Fruit fly (Drosophila melanogaster) whole organism, larva: ENCODE measurements around the gene CG43094.

ENCODE experiments used
- noc ChIP-seq: fragments of 200-800 bp; sonication (Bioruptor generic); optimal IDR thresholded peaks from 3 replicates; lab custom pipeline; 2019; ENCODE audit warnings: missing biosample characterization, mild to moderate bottlenecking, missing genetic modification characterization, moderate library complexity

The CG43094 gene

dm6 chr3R:22767599-22767998 is 3.2 kb downstream of the CG43094 start, which contains the start of gene CG13841:
TSS of gene CG13841 (minus strand) at chr3R:22767699.
- no peak for TF ChIP-seq noc (tag; lab: Kevin White, UChicago)

DNA sequence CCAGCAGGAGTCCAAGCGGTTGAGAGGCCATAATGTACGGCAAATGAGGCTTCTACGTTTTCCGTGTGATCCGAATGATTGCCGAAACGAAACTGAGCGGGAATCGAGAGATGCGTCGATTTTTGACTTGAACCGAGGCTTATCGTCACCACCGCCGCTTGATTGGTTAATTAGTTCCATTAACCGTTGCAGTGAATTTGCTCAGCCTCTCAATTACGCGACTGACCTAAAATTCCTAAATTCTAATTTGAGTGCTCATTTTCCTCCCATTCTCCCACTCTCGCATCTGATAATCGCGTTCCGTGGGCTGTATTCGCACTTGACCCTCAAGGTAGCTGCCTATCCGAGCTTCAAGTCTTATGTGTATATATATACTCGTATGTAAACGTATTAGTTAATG is 4.7 kb downstream of the CG43094 start, which contains the start of gene Nepl15:
Gene Nepl15 (minus strand): TSS at position 101 of the 400 bp plus-strand sequence.
- no peak for TF ChIP-seq noc (tag; lab: Kevin White, UChicago)

dm6 chr3R:22763587-22763986 is 7.2 kb downstream of the CG43094 start, which contains the start of gene Nepl14:
TSS of gene Nepl14 (minus strand) at chr3R:22763711.
- TF ChIP-seq noc (tag; lab: Kevin White, UChicago): no peak

dm6 chr3R:22760988-22761387 is 9.8 kb downstream of the CG43094 start, which contains the start of gene Nepl13:
TSS of gene Nepl13 (minus strand) at chr3R:22761076.
- TF ChIP-seq noc (tag; lab: Kevin White, UChicago): no peak

DNA sequence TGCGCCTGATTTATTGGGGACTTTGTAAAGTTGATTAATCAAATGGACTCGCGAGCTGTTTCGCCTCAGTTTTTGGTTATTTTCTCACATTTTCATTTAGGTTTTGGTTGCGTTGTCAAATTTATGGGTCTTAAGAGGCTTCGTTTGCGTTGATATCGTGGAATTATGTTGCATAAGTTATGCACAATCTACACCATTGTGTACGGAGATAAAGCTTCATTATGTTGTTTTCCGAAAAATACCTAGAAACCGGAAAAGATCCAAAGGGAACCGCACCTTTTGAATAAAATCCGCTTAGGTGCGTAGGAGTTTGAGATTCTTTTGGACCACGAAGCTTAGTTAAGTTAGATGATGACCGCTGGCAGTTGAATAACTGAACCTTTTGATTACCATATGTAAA is 13.7 kb downstream of the CG43094 start:
- no peak for TF ChIP-seq noc (tag; lab: Kevin White, UChicago)

DNA sequence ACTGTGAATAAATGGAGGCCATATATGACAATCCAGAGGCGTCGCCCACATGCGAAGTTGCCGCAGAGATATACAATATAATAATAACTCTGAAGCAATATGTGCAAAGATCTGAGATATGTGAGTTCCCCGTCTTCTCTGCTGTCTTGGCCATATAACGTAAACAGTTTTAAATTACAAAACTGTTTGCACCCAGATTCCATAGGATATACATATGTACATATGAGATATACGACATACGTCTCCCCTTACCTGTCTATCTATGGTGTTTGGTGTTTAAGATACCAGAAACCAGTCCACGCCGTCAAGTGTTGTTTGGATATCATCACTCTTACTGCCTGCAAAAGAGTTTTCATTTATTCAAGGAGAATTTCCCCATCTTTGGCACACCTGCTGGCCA is 14.5 kb downstream of the CG43094 start:
- no peak for TF ChIP-seq noc (tag; lab: Kevin White, UChicago)

dm6 chr3R:22755187-22755777 is 15.5 kb downstream of the CG43094 start:
- no peak for TF ChIP-seq noc (tag; lab: Kevin White, UChicago)

DNA sequence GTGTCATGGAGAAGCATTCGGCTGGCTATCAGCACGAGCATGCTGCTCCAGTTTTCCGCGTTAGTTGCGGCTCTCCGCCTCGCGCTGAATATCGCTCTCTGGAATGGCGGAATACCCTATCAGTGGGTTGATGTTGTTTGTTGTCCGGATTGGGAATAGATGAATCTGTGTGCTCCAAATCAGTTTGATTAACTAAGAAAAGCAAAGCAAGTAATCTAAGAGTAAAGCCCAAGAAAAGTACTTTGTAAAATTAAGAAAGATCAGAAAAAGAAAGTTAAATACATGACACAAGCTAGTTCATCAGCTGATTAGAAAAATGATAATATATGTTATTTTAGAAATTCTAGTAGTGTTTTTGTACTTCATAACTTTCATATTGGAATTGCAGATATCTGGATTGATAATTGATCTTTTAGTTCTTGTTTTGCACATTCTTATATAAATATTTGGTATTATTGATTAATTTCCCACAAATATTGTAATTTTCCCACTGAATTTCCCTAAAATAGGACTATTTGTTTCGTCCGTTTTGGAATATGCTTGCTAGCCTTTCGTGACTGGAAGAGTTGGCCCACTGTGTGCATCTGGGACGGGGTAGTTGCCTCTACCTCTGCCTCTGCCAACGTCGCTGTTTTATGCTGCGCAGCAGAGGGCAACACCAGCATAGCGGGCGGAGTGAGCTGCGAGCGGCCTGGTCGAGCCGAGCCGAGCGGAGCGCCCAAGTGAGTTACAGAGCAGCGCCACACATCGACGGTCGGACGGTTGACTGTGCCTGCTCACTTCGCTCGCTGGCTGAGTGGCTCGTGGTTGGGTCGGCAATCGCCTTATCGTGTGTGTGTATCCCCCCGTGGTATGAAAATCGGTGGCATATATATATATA is 16.7 kb downstream of the CG43094 start:
- TF ChIP-seq noc (tag; lab: Kevin White, UChicago): peak; percentile 49

DNA sequence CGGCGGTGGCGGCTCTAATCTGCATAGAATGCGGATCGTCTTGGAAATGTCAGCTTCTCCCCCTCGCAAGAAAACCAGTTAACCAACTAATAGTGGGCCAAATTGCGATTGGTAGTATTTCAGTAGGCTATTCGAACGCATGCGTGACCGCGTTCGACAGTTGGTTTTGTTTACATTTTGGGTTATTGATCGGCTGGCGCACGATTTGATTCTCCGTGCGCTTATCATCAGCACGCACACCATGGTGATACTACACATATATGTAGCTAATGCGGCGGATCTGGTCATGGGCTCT is 17.2 kb downstream of the CG43094 start:
- no peak for TF ChIP-seq noc (tag; lab: Kevin White, UChicago)

- TF ChIP-seq noc (tag; lab: Kevin White, UChicago): no peak
Observed at dm6 chr3R:22752929-22753328, 17.9 kb downstream of the CG43094 start.

DNA sequence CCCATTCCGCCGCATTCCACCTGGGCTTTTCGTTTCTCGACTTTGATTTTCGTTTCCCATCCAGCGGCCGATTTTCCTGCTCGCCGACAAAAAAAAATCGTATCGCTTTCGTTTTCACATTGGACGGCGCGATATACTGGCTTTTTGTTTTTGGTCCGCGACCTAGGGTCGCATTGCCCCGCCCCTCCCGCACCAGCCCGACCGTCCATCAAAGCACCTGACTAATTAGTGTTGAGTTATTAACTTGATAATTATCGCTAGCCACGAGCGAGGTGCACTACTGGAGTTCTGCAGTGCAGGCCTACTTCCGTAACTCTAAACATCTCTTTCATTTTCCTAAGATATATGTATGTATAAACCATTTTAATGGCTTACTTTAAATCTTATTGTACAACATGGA is 19.1 kb downstream of the CG43094 start:
- no peak for TF ChIP-seq noc (tag; lab: Kevin White, UChicago)

DNA sequence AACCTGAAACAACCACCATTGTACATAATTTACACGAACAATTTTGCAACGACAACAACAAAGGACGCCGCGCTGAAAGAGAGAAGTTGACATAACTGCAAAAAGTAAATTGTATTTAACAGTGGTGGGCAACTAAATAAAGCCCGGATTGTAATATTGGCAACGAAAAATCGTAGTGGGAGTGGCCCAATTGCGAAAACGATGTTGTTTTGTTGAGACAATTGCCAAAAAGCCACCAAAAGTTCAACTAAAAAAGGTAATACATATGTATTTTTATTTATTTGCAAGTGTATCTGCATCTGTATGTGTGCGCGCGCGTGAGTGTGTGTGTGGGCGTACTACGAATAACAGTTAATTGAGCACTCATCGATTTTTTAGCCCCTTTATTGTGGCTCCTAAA is 19.7 kb downstream of the CG43094 start:
- no peak for TF ChIP-seq noc (tag; lab: Kevin White, UChicago)

DNA sequence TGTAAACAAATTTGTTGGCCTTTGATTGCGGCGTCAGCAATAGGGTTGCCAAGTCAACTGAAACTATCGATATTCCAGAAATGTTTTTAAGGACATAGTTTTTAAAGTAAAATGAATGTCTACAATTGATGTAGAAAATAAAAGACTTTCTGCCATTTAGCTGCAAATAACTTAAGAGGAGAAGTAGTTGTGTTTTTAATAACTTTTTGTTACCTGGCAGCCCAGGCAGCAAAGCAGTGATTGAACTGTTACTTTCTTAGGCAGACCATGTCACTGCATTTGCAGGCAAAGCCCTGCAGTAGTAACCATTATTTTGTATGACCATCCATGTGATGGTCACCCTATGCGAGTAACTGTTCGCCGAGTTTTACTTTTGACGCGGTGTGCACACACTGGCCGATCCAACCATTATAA is 20.2 kb downstream of the CG43094 start, which contains the start of the genes rumi, CG7029 and Usp12-46:
Gene rumi (minus strand): TSS at position 64 of the 414 bp plus-strand sequence.
Gene CG7029 (plus strand): TSS at position 368 of the 414 bp plus-strand sequence.
Gene Usp12-46 (plus strand): TSS at position 368 of the 414 bp plus-strand sequence.
- TF ChIP-seq noc (tag; lab: Kevin White, UChicago): peak; percentile 82

DNA sequence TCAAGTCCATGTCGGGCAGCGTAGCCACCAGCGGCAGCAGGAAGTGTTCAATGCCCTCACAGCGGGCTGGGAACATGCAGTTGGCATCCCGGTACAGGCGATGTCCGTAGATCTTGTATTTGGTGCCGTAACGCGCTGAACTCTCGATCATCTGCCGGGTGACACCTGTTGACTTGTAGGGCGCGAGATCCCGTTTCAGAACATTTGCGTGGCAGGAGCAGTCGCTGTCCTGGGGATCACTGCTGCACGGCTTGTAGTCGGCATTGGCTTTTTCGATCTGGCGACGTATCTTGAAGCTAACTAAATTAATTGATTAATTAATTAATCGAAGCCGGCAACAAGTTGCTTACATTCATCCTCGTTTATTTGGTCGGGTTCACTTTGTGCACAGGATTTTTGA is 20.7 kb downstream of the CG43094 start:
- TF ChIP-seq noc (tag; lab: Kevin White, UChicago): no peak

dm6 chr3R:22748956-22749355 is 21.8 kb downstream of the CG43094 start, which contains the start of gene CG31139:
TSS of gene CG31139 (minus strand) at chr3R:22749056.
- no peak for TF ChIP-seq noc (tag; lab: Kevin White, UChicago)

DNA sequence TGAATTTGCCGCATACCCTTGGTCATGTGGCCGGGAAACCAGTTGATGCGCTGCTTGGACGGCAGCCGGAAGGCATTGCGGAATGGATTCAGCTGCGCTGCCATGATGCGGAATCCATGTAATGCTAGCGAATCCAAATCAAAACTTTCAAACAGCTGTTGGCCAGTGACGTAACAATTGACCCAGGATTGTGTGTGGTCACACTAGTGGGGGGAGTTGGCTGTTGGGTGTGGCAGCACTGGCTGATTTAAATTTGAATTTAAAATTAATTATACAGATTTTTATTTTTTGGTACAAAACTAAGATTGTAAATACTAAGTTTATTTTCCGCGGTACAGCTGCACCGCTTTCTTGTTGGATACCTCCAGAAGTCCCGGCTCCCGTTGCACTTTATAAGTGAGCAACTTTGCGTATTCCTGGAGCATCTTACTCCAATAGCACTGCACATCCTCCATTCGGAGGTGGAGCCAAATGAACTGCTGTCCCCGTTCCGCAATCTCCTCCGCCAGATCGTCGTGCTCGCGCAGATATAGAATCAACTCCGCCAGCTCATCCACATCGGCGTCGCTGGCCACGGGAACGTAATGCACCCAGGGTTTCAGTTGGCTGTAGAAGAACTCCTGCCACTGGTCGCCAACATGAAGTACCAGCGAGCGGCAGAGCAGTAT is 23.2 kb downstream of the CG43094 start, which contains the start of gene CG17141:
Gene CG17141 (minus strand): TSS at position 177 of the 668 bp plus-strand sequence.
- no peak for TF ChIP-seq noc (tag; lab: Kevin White, UChicago)
